Worm (Caenorhabditis elegans) whole organism, L2 larva: Measurements from ENCODE around the gene nhr-156.

Experiments used
- C34F6.9 ChIP-seq: fragments of 150-350 bp; optimal IDR thresholded peaks from 2 replicates; lab custom pipeline; 2014; ENCODE audit warnings: missing biosample characterization, missing genetic modification characterization
- alr-1 ChIP-seq: fragments of 150-350 bp; optimal IDR thresholded peaks from 2 replicates; lab custom pipeline; 2014; ENCODE audit warnings: missing biosample characterization, missing genetic modification characterization
- ama-1 ChIP-seq: fragments of 150-350 bp; optimal IDR thresholded peaks from 2 replicates; lab custom pipeline; 2018; ENCODE audit warnings: inconsistent platforms
- ceh-82 ChIP-seq: fragments of 150-350 bp; optimal IDR thresholded peaks from 2 replicates; lab custom pipeline; 2014; ENCODE audit warnings: missing biosample characterization, missing genetic modification characterization
- crh-2 ChIP-seq: sonication (generic microtip); optimal IDR thresholded peaks from 2 replicates; lab custom pipeline; 2017; ENCODE audit warnings: missing biosample characterization, missing genetic modification characterization
- dmd-4 ChIP-seq: sonication (generic microtip); optimal IDR thresholded peaks from 2 replicates; lab custom pipeline; 2017; ENCODE audit warnings: missing biosample characterization, missing genetic modification characterization
- egl-27 ChIP-seq: sonication (generic microtip); optimal IDR thresholded peaks from 3 replicates; lab custom pipeline; 2017; ENCODE audit warnings: missing biosample characterization, missing genetic modification reagents, missing genetic modification characterization
- fos-1 ChIP-seq: fragments of 150-350 bp; optimal IDR thresholded peaks from 2 replicates; lab custom pipeline; 2014; ENCODE audit warnings: missing biosample characterization, missing genetic modification characterization
- gmeb-1 ChIP-seq: fragments of 150-350 bp; optimal IDR thresholded peaks from 2 replicates; lab custom pipeline; 2014; ENCODE audit warnings: missing biosample characterization, missing genetic modification characterization
- lin-39 ChIP-seq: fragments of 150-350 bp; optimal IDR thresholded peaks from 2 replicates; lab custom pipeline; 2014; ENCODE audit warnings: missing biosample characterization, missing genetic modification reagents, missing genetic modification characterization
- lsy-2 ChIP-seq, 2 experiments: fragments of 150-350 bp in 1 of 2; sonication (generic microtip) in 1 of 2; optimal IDR thresholded peaks; 2 replicates each; lab custom pipeline; 2014 to 2017; ENCODE audit warnings: missing biosample characterization in 2 of 2, missing genetic modification characterization in 2 of 2
- mab-5 ChIP-seq: fragments of 150-350 bp; optimal IDR thresholded peaks from 2 replicates; lab custom pipeline; 2014; ENCODE audit warnings: missing biosample characterization, missing genetic modification characterization
- mbf-1 ChIP-seq: sonication (generic microtip); optimal IDR thresholded peaks from 2 replicates; lab custom pipeline; 2017; ENCODE audit warnings: missing biosample characterization, missing genetic modification characterization
- nhr-10 ChIP-seq: sonication (generic microtip); optimal IDR thresholded peaks from 2 replicates; lab custom pipeline; 2017; ENCODE audit warnings: missing biosample characterization, missing genetic modification characterization
- nhr-11 ChIP-seq: fragments of 150-350 bp; optimal IDR thresholded peaks from 2 replicates; lab custom pipeline; 2014; ENCODE audit warnings: missing biosample characterization, missing genetic modification characterization
- nhr-12 ChIP-seq: fragments of 150-350 bp; optimal IDR thresholded peaks from 2 replicates; lab custom pipeline; 2014; ENCODE audit warnings: missing biosample characterization, missing genetic modification characterization
- nhr-129 ChIP-seq: fragments of 150-350 bp; optimal IDR thresholded peaks from 2 replicates; lab custom pipeline; 2014; ENCODE audit warnings: missing biosample characterization, missing genetic modification characterization
- nhr-21 ChIP-seq: fragments of 150-350 bp; optimal IDR thresholded peaks from 2 replicates; lab custom pipeline; 2014; ENCODE audit warnings: missing biosample characterization, missing genetic modification characterization
- nhr-23 ChIP-seq: fragments of 150-350 bp; optimal IDR thresholded peaks from 2 replicates; lab custom pipeline; 2014; ENCODE audit warnings: missing biosample characterization, missing genetic modification reagents, missing genetic modification characterization
- nhr-237 ChIP-seq: fragments of 150-350 bp; optimal IDR thresholded peaks from 2 replicates; lab custom pipeline; 2014; ENCODE audit warnings: missing biosample characterization, missing genetic modification characterization
- nhr-25 ChIP-seq: fragments of 150-350 bp; sonication (generic microtip); optimal IDR thresholded peaks from 3 replicates; lab custom pipeline; 2014; ENCODE audit warnings: missing biosample characterization, missing genetic modification characterization
- nhr-6 ChIP-seq: fragments of 150-350 bp; optimal IDR thresholded peaks from 2 replicates; lab custom pipeline; 2014; ENCODE audit warnings: missing biosample characterization, missing genetic modification characterization
- sem-4 ChIP-seq: fragments of 150-350 bp; optimal IDR thresholded peaks from 2 replicates; lab custom pipeline; 2014; ENCODE audit warnings: missing biosample characterization, missing genetic modification reagents, missing genetic modification characterization
- skn-1 ChIP-seq: sonication (generic microtip); optimal IDR thresholded peaks from 2 replicates; lab custom pipeline; 2017; ENCODE audit warnings: missing biosample characterization, missing genetic modification characterization
- sma-3 ChIP-seq: sonication (generic microtip); optimal IDR thresholded peaks from 2 replicates; lab custom pipeline; 2016; ENCODE audit warnings: missing genetic modification reagents, missing genetic modification characterization, missing compliant biosample characterization
- sma-9 ChIP-seq, 2 experiments: fragments of 150-350 bp in 1 of 2; sonication (generic microtip) in 1 of 2; optimal IDR thresholded peaks; 2 replicates each; lab custom pipeline; 2014 to 2016; ENCODE audit warnings: missing genetic modification characterization in 2 of 2, mild to moderate bottlenecking in 1 of 2, missing biosample characterization in 1 of 2, missing compliant biosample characterization in 1 of 2, missing genetic modification reagents in 1 of 2, moderate library complexity in 1 of 2
- unc-39 ChIP-seq: fragments of 150-350 bp; optimal IDR thresholded peaks from 2 replicates; lab custom pipeline; 2014; ENCODE audit warnings: missing biosample characterization, missing genetic modification characterization
- unc-55 ChIP-seq: fragments of 150-350 bp; sonication (generic microtip); optimal IDR thresholded peaks from 3 replicates; lab custom pipeline; 2014; ENCODE audit warnings: missing biosample characterization, missing genetic modification reagents, missing genetic modification characterization
- unc-62 ChIP-seq: fragments of 150-350 bp; optimal IDR thresholded peaks from 2 replicates; lab custom pipeline; 2014; ENCODE audit warnings: missing biosample characterization, missing genetic modification reagents, missing genetic modification characterization
- ztf-1 ChIP-seq: fragments of 200-800 bp; sonication (Bioruptor generic); conservative IDR thresholded peaks from 2 replicates; pipeline ENCODE4 v1.3.6; 2022; ENCODE audit warnings: missing genetic modification characterization, missing compliant biosample characterization
- ztf-11 ChIP-seq: sonication (generic microtip); optimal IDR thresholded peaks from 2 replicates; lab custom pipeline; 2017; ENCODE audit warnings: missing biosample characterization, missing genetic modification characterization
- ztf-4 ChIP-seq: fragments of 150-350 bp; optimal IDR thresholded peaks from 2 replicates; lab custom pipeline; 2014; ENCODE audit warnings: missing biosample characterization, missing genetic modification characterization

nhr-156 gene

ce11 chrV:3868905-3869304 lies 37.0 kb upstream of the nhr-156 start, which contains the start of gene nhr-157:
nhr-157 (minus strand) TSS chrV:3869005.
- no peak for TF ChIP-seq ztf-11 (tag; lab: Kevin White, UChicago)
- no peak for TF ChIP-seq gmeb-1 (tag; lab: Kevin White, UChicago)
- no peak for TF ChIP-seq mbf-1

ce11 chrV:3870359-3870758 lies 35.5 kb upstream of the nhr-156 start:
- TF ChIP-seq nhr-6 (tag; lab: Kevin White, UChicago) (peak; percentile 1), nhr-11 (tag; lab: Kevin White, UChicago) (no peak), nhr-10 (tag; lab: Kevin White, UChicago) (no peak), nhr-21 (tag; lab: Kevin White, UChicago) (peak; percentile 86), lsy-2 (tag; optimal IDR thresholded peaks at IDR 0.05; lab: Kevin White, UChicago) (peak in 1 of 2 experiments; percentile 24), dmd-4 (peak; percentile 62), ama-1 (lab: Kevin White, UChicago) (no peak), gmeb-1 (tag; lab: Kevin White, UChicago) (no peak), ztf-4 (tag; lab: Kevin White, UChicago) (peak; percentile 59), nhr-129 (tag; lab: Kevin White, UChicago) (no peak)

- TF ChIP-seq ztf-1 (GFP tag; lab: Robert Waterston, UW) (no peak), nhr-12 (tag; lab: Kevin White, UChicago) (no peak), sma-9 (GFP tag; optimal IDR thresholded peaks at IDR 0.05; lab: Kevin White, UChicago) (peak; percentile 55), sma-9 (tag; optimal IDR thresholded peaks at IDR 0.05; lab: Kevin White, UChicago) (no peak), unc-39 (tag; lab: Kevin White, UChicago) (no peak), fos-1 (no peak), ceh-82 (tag; lab: Kevin White, UChicago) (no peak), nhr-21 (tag; lab: Kevin White, UChicago) (peak; percentile 87), sma-3 (no peak), dmd-4 (peak; percentile 54), ama-1 (lab: Kevin White, UChicago) (no peak), unc-55 (no peak), ztf-4 (tag; lab: Kevin White, UChicago) (peak; percentile 35), egl-27 (tag; lab: Kevin White, UChicago) (no peak), mbf-1 (no peak), nhr-10 (tag; lab: Kevin White, UChicago) (no peak), nhr-237 (no peak), unc-62 (GFP tag; lab: Kevin White, UChicago) (no peak), sem-4 (no peak), alr-1 (no peak), mab-5 (tag; lab: Kevin White, UChicago) (no peak), lin-39 (tag; lab: Kevin White, UChicago) (no peak), gmeb-1 (tag; lab: Kevin White, UChicago) (no peak), C34F6.9 (peak; percentile 1), lsy-2 (tag; optimal IDR thresholded peaks at IDR 0.05; lab: Kevin White, UChicago) (peak in 1 of 2 experiments; percentile 42)
These were observed 31.7 kb upstream of the nhr-156 start, which contains the start of gene nhr-158 for ce11 chrV:3874102-3874744. nhr-158 (minus strand) TSS chrV:3874152.

- TF ChIP-seq nhr-21 (tag; lab: Kevin White, UChicago) (peak; percentile 3), unc-62 (GFP tag; lab: Kevin White, UChicago) (no peak)
These were observed 28.7 kb upstream of the nhr-156 start for ce11 chrV:3877242-3877641.

- TF ChIP-seq mbf-1 (no peak), nhr-10 (tag; lab: Kevin White, UChicago) (no peak), skn-1 (no peak), ztf-11 (tag; lab: Kevin White, UChicago) (no peak), nhr-129 (tag; lab: Kevin White, UChicago) (no peak), alr-1 (no peak), unc-39 (tag; lab: Kevin White, UChicago) (no peak), crh-2 (tag; lab: Kevin White, UChicago) (no peak), nhr-23 (no peak), ztf-1 (GFP tag; lab: Robert Waterston, UW) (no peak), nhr-25 (no peak), lsy-2 (tag; optimal IDR thresholded peaks at IDR 0.05; lab: Kevin White, UChicago) (no peak), lin-39 (tag; lab: Kevin White, UChicago) (no peak), nhr-12 (tag; lab: Kevin White, UChicago) (no peak), unc-62 (GFP tag; lab: Kevin White, UChicago) (no peak), sma-9 (GFP tag; optimal IDR thresholded peaks at IDR 0.05; lab: Kevin White, UChicago) (no peak), sma-9 (tag; optimal IDR thresholded peaks at IDR 0.05; lab: Kevin White, UChicago) (no peak), sem-4 (no peak), mab-5 (tag; lab: Kevin White, UChicago) (no peak), unc-55 (no peak), gmeb-1 (tag; lab: Kevin White, UChicago) (no peak)
These were observed 27.7 kb upstream of the nhr-156 start, which contains the start of gene nhr-159 for ce11 chrV:3878223-3878622. nhr-159 (minus strand) TSS chrV:3878323.
